Worm (Caenorhabditis elegans): ENCODE results near the gene srx-108.

DNA sequence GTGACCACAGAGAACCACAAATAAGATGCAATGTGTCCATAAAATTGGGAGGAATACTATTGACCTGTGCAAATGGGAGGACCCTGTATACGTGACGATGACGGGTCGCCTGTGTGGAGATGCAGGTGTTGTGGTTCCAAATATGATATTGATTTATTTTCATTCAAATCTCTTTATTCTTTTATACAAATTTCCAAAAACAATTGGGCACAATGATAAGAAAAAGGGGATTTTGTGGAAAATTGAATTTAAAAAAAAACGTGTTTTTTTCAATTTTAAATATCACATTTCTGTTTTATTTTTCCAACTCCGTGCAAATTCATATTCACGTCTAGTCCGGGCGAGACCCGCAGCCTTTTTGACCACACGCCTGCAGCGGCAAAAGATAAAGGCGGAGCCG lies 30.2 kb upstream of the srx-108 start, which contains the start of gene F19B10.2:
- TF ChIP-seq nhr-11 (tag; optimal IDR thresholded peaks at IDR 0.05) (no peak), npax-4 (tag; optimal IDR thresholded peaks at IDR 0.05) (no peak), tbx-7 (tag; optimal IDR thresholded peaks at IDR 0.05) (no peak), nfya-1 (tag; optimal IDR thresholded peaks at IDR 0.05) (no peak), fkh-10 (GFP tag; optimal IDR thresholded peaks at IDR 0.05) (no peak), F13H6.1 (tag; optimal IDR thresholded peaks at IDR 0.05) (no peak)
